Fruit fly (Drosophila melanogaster) whole organism, embryonic: ENCODE results near the gene SPoCk.
A peak's percentile ranks its signal among the peaks of the same experiment; 100 is the strongest.

Source experiments
- Antp ChIP-seq: fragments of 200-800 bp; sonication (Bioruptor generic); optimal IDR thresholded peaks from 3 replicates; lab custom pipeline; 2016; ENCODE audit warnings: missing biosample characterization, missing genetic modification characterization
- CG10321 ChIP-seq: fragments of 200-800 bp; sonication (Bioruptor generic); IDR thresholded peaks from 2 replicates; pipeline ENCODE4 v1.3.6; 2022; ENCODE audit warnings: missing biosample characterization, missing genetic modification characterization
- CG11456 ChIP-seq: fragments of 200-800 bp; sonication (Bioruptor generic); IDR thresholded peaks from 3 replicates; pipeline ENCODE4 v1.3.6; 2022; ENCODE audit warnings: missing biosample characterization, missing genetic modification characterization
- CG13123 ChIP-seq: fragments of 200-800 bp; sonication (Bioruptor generic); optimal IDR thresholded peaks from 2 replicates; lab custom pipeline; 2016; ENCODE audit warnings: missing biosample characterization, missing genetic modification characterization
- CG1529 ChIP-seq: fragments of 200-800 bp; sonication (Bioruptor generic); optimal IDR thresholded peaks from 3 replicates; lab custom pipeline; 2018; ENCODE audit warnings: missing biosample characterization, missing genetic modification characterization
- CG15514 ChIP-seq: fragments of 200-800 bp; sonication (Bioruptor generic); optimal IDR thresholded peaks from 3 replicates; lab custom pipeline; 2017; ENCODE audit warnings: missing biosample characterization, missing genetic modification characterization, mild to moderate bottlenecking, moderate library complexity, missing genetic modification reagents
- CG2129 ChIP-seq: fragments of 200-800 bp; sonication (Bioruptor generic); IDR thresholded peaks from 2 replicates; pipeline ENCODE4 v1.3.6; 2022; ENCODE audit warnings: missing biosample characterization, missing genetic modification characterization; ENCODE audit not compliant: partially characterized antibody
- CG2712 ChIP-seq: fragments of 200-800 bp; optimal IDR thresholded peaks from 3 replicates; lab custom pipeline; 2019; ENCODE audit warnings: missing biosample characterization, mild to moderate bottlenecking, missing genetic modification characterization, moderate library complexity
- CG31224 ChIP-seq: fragments of 200-800 bp; sonication (Bioruptor generic); IDR thresholded peaks from 2 replicates; pipeline ENCODE4 v1.3.6; 2022; ENCODE audit warnings: missing biosample characterization, missing genetic modification characterization
- CG32532 ChIP-seq: fragments of 200-800 bp; sonication (Bioruptor generic); IDR thresholded peaks from 2 replicates; pipeline ENCODE4 v1.3.6; 2022; ENCODE audit warnings: missing biosample characterization, missing genetic modification characterization
- CG34376 ChIP-seq: fragments of 200-800 bp; sonication (Bioruptor generic); optimal IDR thresholded peaks from 2 replicates; lab custom pipeline; 2018; ENCODE audit warnings: missing biosample characterization, mild to moderate bottlenecking, missing genetic modification characterization
- CG8290 ChIP-seq, 3 experiments: fragments of 200-800 bp; sonication (Bioruptor generic); optimal IDR thresholded peaks; 2 replicates each; lab custom pipeline; 2016 to 2019; ENCODE audit warnings: missing biosample characterization in 3 of 3, missing genetic modification characterization in 3 of 3, mild to moderate bottlenecking in 2 of 3, moderate library complexity in 1 of 3
- CG8359 ChIP-seq: fragments of 200-800 bp; sonication (Bioruptor generic); optimal IDR thresholded peaks from 2 replicates; lab custom pipeline; 2017; ENCODE audit warnings: missing biosample characterization, mild to moderate bottlenecking, missing genetic modification characterization, borderline replicate concordance
- CG9817 ChIP-seq: fragments of 200-800 bp; sonication (Bioruptor generic); optimal IDR thresholded peaks from 2 replicates; lab custom pipeline; 2018; ENCODE audit warnings: missing biosample characterization, mild to moderate bottlenecking, missing genetic modification characterization, moderate library complexity
- CG9876 ChIP-seq: fragments of 200-800 bp; sonication (Bioruptor generic); optimal IDR thresholded peaks from 2 replicates; lab custom pipeline; 2016; ENCODE audit warnings: missing biosample characterization, missing genetic modification characterization
- CkIIα-i1 ChIP-seq: fragments of 200-800 bp; sonication (Bioruptor generic); IDR thresholded peaks from 2 replicates; pipeline ENCODE4 v1.3.6; 2022; ENCODE audit warnings: missing biosample characterization, missing genetic modification characterization
- CrebB ChIP-seq: fragments of 200-800 bp; sonication (Bioruptor generic); optimal IDR thresholded peaks from 3 replicates; lab custom pipeline; 2018; ENCODE audit warnings: missing biosample characterization, mild to moderate bottlenecking, missing genetic modification characterization
- Dip3 ChIP-seq: fragments of 200-800 bp; sonication (Bioruptor generic); optimal IDR thresholded peaks from 3 replicates; lab custom pipeline; 2016; ENCODE audit warnings: missing biosample characterization, missing genetic modification characterization
- Dll ChIP-seq: fragments of 200-800 bp; sonication (Bioruptor generic); IDR thresholded peaks from 4 replicates; pipeline ENCODE4 v1.3.6; 2022; ENCODE audit warnings: missing biosample characterization, missing genetic modification characterization; ENCODE audit not compliant: partially characterized antibody
- Elba2 ChIP-seq: fragments of 200-800 bp; sonication (Bioruptor generic); optimal IDR thresholded peaks from 3 replicates; lab custom pipeline; 2016; ENCODE audit warnings: missing biosample characterization, missing genetic modification characterization
- HHEX ChIP-seq: fragments of 200-800 bp; sonication (Bioruptor generic); optimal IDR thresholded peaks from 3 replicates; lab custom pipeline; 2017; ENCODE audit warnings: missing biosample characterization, mild to moderate bottlenecking, missing genetic modification characterization, missing genetic modification reagents
- HLHmδ ChIP-seq: fragments of 200-800 bp; sonication (Bioruptor generic); optimal IDR thresholded peaks from 2 replicates; lab custom pipeline; 2018; ENCODE audit warnings: missing biosample characterization, mild to moderate bottlenecking, missing genetic modification characterization, moderate library complexity
- NK7.1 ChIP-seq: fragments of 200-800 bp; sonication (Bioruptor generic); optimal IDR thresholded peaks from 3 replicates; lab custom pipeline; 2016; ENCODE audit warnings: missing biosample characterization, missing genetic modification characterization
- PHDP ChIP-seq: fragments of 200-800 bp; sonication (Bioruptor generic); optimal IDR thresholded peaks from 3 replicates; lab custom pipeline; 2018; ENCODE audit warnings: missing biosample characterization, mild to moderate bottlenecking, missing genetic modification characterization, moderate library complexity
- Six4 ChIP-seq: fragments of 200-800 bp; sonication (Bioruptor generic); optimal IDR thresholded peaks from 2 replicates; lab custom pipeline; 2016; ENCODE audit warnings: missing biosample characterization, missing genetic modification characterization
- Sry-β ChIP-seq: fragments of 200-800 bp; sonication (Bioruptor generic); optimal IDR thresholded peaks from 2 replicates; lab custom pipeline; 2018; ENCODE audit warnings: missing biosample characterization, mild to moderate bottlenecking, missing genetic modification characterization, moderate library complexity
- Ssrp ChIP-seq: fragments of 200-800 bp; sonication (Bioruptor generic); optimal IDR thresholded peaks from 2 replicates; lab custom pipeline; 2018; ENCODE audit warnings: missing biosample characterization, mild to moderate bottlenecking, missing genetic modification characterization, moderate library complexity
- Xbp1 ChIP-seq: fragments of 200-800 bp; sonication (Bioruptor generic); optimal IDR thresholded peaks from 3 replicates; lab custom pipeline; 2016; ENCODE audit warnings: missing biosample characterization, mild to moderate bottlenecking, missing genetic modification characterization
- ara ChIP-seq: fragments of 200-800 bp; sonication (Bioruptor generic); IDR thresholded peaks from 2 replicates; pipeline ENCODE4 v1.3.6; 2022; ENCODE audit warnings: missing biosample characterization, missing genetic modification characterization
- bab2 ChIP-seq: fragments of 200-800 bp; sonication (Bioruptor generic); optimal IDR thresholded peaks from 2 replicates; lab custom pipeline; 2016; ENCODE audit warnings: missing biosample characterization, missing genetic modification characterization
- cg ChIP-seq: fragments of 200-800 bp; sonication (Bioruptor generic); optimal IDR thresholded peaks from 3 replicates; lab custom pipeline; 2019; ENCODE audit warnings: missing biosample characterization, mild to moderate bottlenecking, missing genetic modification characterization, moderate library complexity
- crol ChIP-seq: fragments of 200-800 bp; sonication (Bioruptor generic); IDR thresholded peaks from 2 replicates; pipeline ENCODE4 v1.3.6; 2022; ENCODE audit warnings: missing biosample characterization, missing genetic modification characterization
- dimm ChIP-seq: fragments of 200-800 bp; sonication (Bioruptor generic); IDR thresholded peaks from 2 replicates; pipeline ENCODE4 v1.3.6; 2022; ENCODE audit warnings: missing biosample characterization, missing genetic modification characterization
- fd64A ChIP-seq: fragments of 200-800 bp; sonication (Bioruptor generic); optimal IDR thresholded peaks from 3 replicates; lab custom pipeline; 2018; ENCODE audit warnings: missing biosample characterization, mild to moderate bottlenecking, missing genetic modification characterization
- fd96Cb ChIP-seq: fragments of 200-800 bp; sonication (Bioruptor generic); optimal IDR thresholded peaks from 2 replicates; lab custom pipeline; 2018; ENCODE audit warnings: missing biosample characterization, mild to moderate bottlenecking, missing genetic modification characterization, moderate library complexity
- fu2 ChIP-seq: fragments of 200-800 bp; sonication (Bioruptor generic); optimal IDR thresholded peaks from 2 replicates; lab custom pipeline; 2016; ENCODE audit warnings: missing biosample characterization, missing genetic modification characterization
- grn ChIP-seq: fragments of 200-800 bp; sonication (Bioruptor generic); optimal IDR thresholded peaks from 3 replicates; lab custom pipeline; 2017; ENCODE audit warnings: missing biosample characterization, missing genetic modification characterization
- hth ChIP-seq: fragments of >200 bp; optimal IDR thresholded peaks from 2 replicates; lab custom pipeline; 2017; ENCODE audit warnings: inconsistent platforms
- inv ChIP-seq: fragments of 200-800 bp; sonication (Bioruptor generic); IDR thresholded peaks from 2 replicates; pipeline ENCODE4 v1.3.6; 2022; ENCODE audit warnings: missing biosample characterization, missing genetic modification characterization; ENCODE audit not compliant: partially characterized antibody
- pan ChIP-seq, 4 experiments: fragments of >200 bp in 3 of 4; fragments of 200-800 bp in 1 of 4; sonication (Bioruptor generic) in 1 of 4; optimal IDR thresholded peaks in 3 of 4; IDR thresholded peaks in 1 of 4; 2 replicates each; pipeline versions ENCODE4 v1.3.6 to Lab custom; 2017 to 2022; ENCODE audit warnings: missing biosample characterization in 2 of 4, missing genetic modification characterization in 2 of 4, mixed read lengths in 1 of 4
- pnt ChIP-seq: fragments of 200-800 bp; sonication (Bioruptor generic); optimal IDR thresholded peaks from 3 replicates; lab custom pipeline; 2016; ENCODE audit warnings: missing biosample characterization, missing genetic modification characterization
- sc ChIP-seq, 3 experiments: fragments of >200 bp in 2 of 3; fragments of 200-800 bp in 1 of 3; sonication (Bioruptor generic) in 1 of 3; optimal IDR thresholded peaks; 2 replicates in 2 of 3; 3 replicates in 1 of 3; lab custom pipeline; 2017; ENCODE audit warnings: mild to moderate bottlenecking in 1 of 3, missing biosample characterization in 1 of 3, missing genetic modification characterization in 1 of 3, missing genetic modification reagents in 1 of 3
- sens ChIP-seq: fragments of 200-800 bp; sonication (Bioruptor generic); peaks from one replicate; lab custom pipeline; 2016; ENCODE audit warnings: missing biosample characterization, missing genetic modification characterization
- sens-2 ChIP-seq: fragments of 200-800 bp; sonication (Bioruptor generic); IDR thresholded peaks from 2 replicates; pipeline ENCODE4 v1.3.6; 2022; ENCODE audit warnings: missing biosample characterization, missing genetic modification characterization
- shn ChIP-seq: fragments of 200-800 bp; sonication (Bioruptor generic); optimal IDR thresholded peaks from 3 replicates; lab custom pipeline; 2016; ENCODE audit warnings: missing biosample characterization, missing genetic modification characterization
- slp2 ChIP-seq: fragments of 200-800 bp; sonication (Bioruptor generic); optimal IDR thresholded peaks from 2 replicates; lab custom pipeline; 2016; ENCODE audit warnings: missing biosample characterization, missing genetic modification characterization
- ttk ChIP-seq: fragments of 200-800 bp; sonication (Bioruptor generic); IDR thresholded peaks from 2 replicates; pipeline ENCODE4 v2.1.2; 2022; ENCODE audit warnings: missing biosample characterization, missing genetic modification characterization
- unpg ChIP-seq: fragments of 200-800 bp; sonication (Bioruptor generic); optimal IDR thresholded peaks from 3 replicates; lab custom pipeline; 2018; ENCODE audit warnings: missing biosample characterization, mild to moderate bottlenecking, missing genetic modification characterization, moderate library complexity
- zen2 ChIP-seq: fragments of 200-800 bp; sonication (Bioruptor generic); IDR thresholded peaks from 3 replicates; pipeline ENCODE4 v1.3.6; 2022; ENCODE audit warnings: missing biosample characterization, missing genetic modification characterization; ENCODE audit not compliant: partially characterized antibody
- zfh1 ChIP-seq: fragments of 200-800 bp; sonication (Bioruptor generic); IDR thresholded peaks from 3 replicates; pipeline ENCODE4 v1.3.6; 2022; ENCODE audit warnings: missing biosample characterization, missing genetic modification characterization

The SPoCk gene

dm6 chr3L:22824668-22825192 lies 75.5 kb downstream of the SPoCk start (continued):
- no peak for TF ChIP-seq slp2 (GFP tag; lab: Kevin White, UChicago)
- TF ChIP-seq sens (GFP tag; lab: Kevin White, UChicago) = no peak
- TF ChIP-seq CG8359 = no peak
- TF ChIP-seq Xbp1 (GFP tag; lab: Kevin White, UChicago) = no peak
- TF ChIP-seq fd96Cb (tag; lab: Kevin White, UChicago) = no peak
- no peak for TF ChIP-seq grn (GFP tag; lab: Kevin White, UChicago)
- no peak for TF ChIP-seq Elba2 (GFP tag; lab: Kevin White, UChicago)
- peak; percentile 79 for TF ChIP-seq cg (GFP tag; lab: Kevin White, UChicago)
- no peak for TF ChIP-seq CG11456 (GFP tag; lab: Robert Waterston, UW)
- no peak for TF ChIP-seq unpg
- peak; percentile 19 for TF ChIP-seq CrebB (tag; lab: Kevin White, UChicago)
- no peak for TF ChIP-seq CG9817 (tag; lab: Kevin White, UChicago)
- no peak for TF ChIP-seq CkIIα-i1
- TF ChIP-seq CG9876 = no peak
- peak; percentile 4 for TF ChIP-seq CG34376 (GFP tag; lab: Kevin White, UChicago)
- TF ChIP-seq CG13123 = no peak
- no peak for TF ChIP-seq hth
- TF ChIP-seq NK7.1 (GFP tag; lab: Kevin White, UChicago) = no peak
- TF ChIP-seq sc (optimal IDR thresholded peaks at IDR 0.05; lab: Kevin White, UChicago) = no peak
- TF ChIP-seq sc (GFP tag; optimal IDR thresholded peaks at IDR 0.05; lab: Kevin White, UChicago) = no peak
- no peak for TF ChIP-seq ara (GFP tag; lab: Robert Waterston, UW)
- no peak for TF ChIP-seq pan (optimal IDR thresholded peaks at IDR 0.05; lab: Kevin White, UChicago)
- TF ChIP-seq pan (GFP tag; optimal IDR thresholded peaks at IDR 0.05 in 1 of 2, IDR thresholded peaks at IDR 0.05 in 1 of 2) = no peak
- peak; percentile 75 for TF ChIP-seq crol (GFP tag; lab: Robert Waterston, UW)
- TF ChIP-seq Sry-β (GFP tag; lab: Kevin White, UChicago) = no peak
- no peak for TF ChIP-seq bab2
- 0 out of 4 replicates have a peak, but pooled peaks have one; percentile 23 for TF ChIP-seq Dll (GFP tag; lab: Robert Waterston, UW)
- no peak for TF ChIP-seq shn (GFP tag; lab: Kevin White, UChicago)
- TF ChIP-seq Ssrp (tag; lab: Kevin White, UChicago) = no peak
- TF ChIP-seq Antp (GFP tag; lab: Kevin White, UChicago) = no peak
- TF ChIP-seq PHDP (tag; lab: Kevin White, UChicago) = no peak
- no peak for TF ChIP-seq HLHmδ
- TF ChIP-seq zen2 = peak; percentile 61; the same call in 1 of the 3 replicates
- TF ChIP-seq CG1529 = no peak
- TF ChIP-seq fu2 (GFP tag; lab: Kevin White, UChicago) = no peak
- no peak for TF ChIP-seq CG8290 (GFP tag; optimal IDR thresholded peaks at IDR 0.05; lab: Kevin White, UChicago)
- TF ChIP-seq CG8290 (tag; optimal IDR thresholded peaks at IDR 0.05; lab: Kevin White, UChicago) = peak in 1 of 2 experiments; percentile 33
- TF ChIP-seq CG2712 (tag; lab: Kevin White, UChicago) = no peak
- TF ChIP-seq dimm = no peak
- TF ChIP-seq pnt = no peak
- no peak for TF ChIP-seq CG10321 (GFP tag; lab: Robert Waterston, UW)
- peak; percentile 61; the same call in 1 of the 2 replicates for TF ChIP-seq CG32532 (GFP tag; lab: Robert Waterston, UW)
- TF ChIP-seq Six4 (GFP tag; lab: Kevin White, UChicago) = no peak
- no peak for TF ChIP-seq Dip3 (GFP tag; lab: Kevin White, UChicago)
- TF ChIP-seq ttk (GFP tag; lab: Robert Waterston, UW) = no peak
- TF ChIP-seq CG15514 (GFP tag; lab: Kevin White, UChicago) = no peak
- no peak for TF ChIP-seq inv (GFP tag; lab: Robert Waterston, UW)
- TF ChIP-seq CG31224 (GFP tag; lab: Robert Waterston, UW) = no peak
- no peak for TF ChIP-seq CG2129 (GFP tag; lab: Robert Waterston, UW)
- no peak for TF ChIP-seq HHEX (GFP tag; lab: Kevin White, UChicago)
- TF ChIP-seq sens-2 = no peak
- no peak for TF ChIP-seq fd64A (GFP tag; lab: Kevin White, UChicago)
- TF ChIP-seq zfh1 = no peak
